Worm (Caenorhabditis elegans): ENCODE measurements around the gene T24F1.4.

DNA sequence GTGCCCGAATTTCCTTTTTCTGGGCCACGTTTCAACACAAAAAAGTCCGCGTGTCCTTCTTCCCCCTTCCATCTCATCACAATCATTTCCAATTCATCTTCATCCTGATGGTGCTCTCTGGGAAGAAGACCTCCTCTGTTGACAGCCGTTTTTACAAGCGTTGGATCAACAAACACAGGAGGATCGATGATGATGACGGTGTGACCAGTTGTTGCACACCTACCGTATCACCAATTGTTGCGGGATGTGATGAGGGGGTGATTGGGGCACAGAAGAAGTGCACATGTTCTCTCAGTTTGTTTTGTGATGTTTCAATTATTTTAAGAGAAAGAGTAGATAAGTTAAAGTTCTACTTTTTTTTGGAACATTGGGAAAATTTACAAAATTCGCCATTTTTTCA, 38.6 kb downstream of the T24F1.4 start:
- TF ChIP-seq unc-55 (GFP tag; optimal IDR thresholded peaks at IDR 0.05) (no peak), che-1 (tag; optimal IDR thresholded peaks at IDR 0.05) (no peak), C08G9.2 (tag; optimal IDR thresholded peaks at IDR 0.05) (no peak), sox-2 (GFP tag; IDR thresholded peaks at IDR 0.05) (no peak), nhr-11 (tag; optimal IDR thresholded peaks at IDR 0.05) (no peak), unc-86 (tag; optimal IDR thresholded peaks at IDR 0.05) (no peak), elt-2 (tag; optimal IDR thresholded peaks at IDR 0.05) (no peak), tbx-2 (tag; optimal IDR thresholded peaks at IDR 0.05) (no peak), dmd-4 (tag; optimal IDR thresholded peaks at IDR 0.05; ENCODE audit: borderline replicate concordance) (no peak), hlh-6 (tag; optimal IDR thresholded peaks at IDR 0.05) (no peak), ceh-9 (tag; optimal IDR thresholded peaks at IDR 0.05) (no peak), pha-4 (tag; optimal IDR thresholded peaks at IDR 0.05) (no peak), mec-3 (tag; optimal IDR thresholded peaks at IDR 0.05; ENCODE audit: borderline replicate concordance) (no peak)
